Fruit fly (Drosophila melanogaster): Measurements from ENCODE around the gene CG42713.

Gene CG42713

dm6 chr2L:8852235-8852634 lies 39.0 kb upstream of the CG42713 start:
- TF ChIP-seq sc (optimal IDR thresholded peaks at IDR 0.05), result no peak
- TF ChIP-seq sc (GFP tag; optimal IDR thresholded peaks at IDR 0.05), result peak; percentile 65
- no peak for TF ChIP-seq danr (GFP tag; IDR thresholded peaks at IDR 0.05)
- TF ChIP-seq CG11560 (tag; IDR thresholded peaks at IDR 0.05), result no peak
- TF ChIP-seq CG17361 (GFP tag; IDR thresholded peaks at IDR 0.05), result peak; percentile 40; the same call in 2 of the 3 replicates
- TF ChIP-seq YL-1 (GFP tag; optimal IDR thresholded peaks at IDR 0.05), result peak; percentile 66
- no peak for TF ChIP-seq Ptx1 (GFP tag; IDR thresholded peaks at IDR 0.05)
- TF ChIP-seq CG4617 (GFP tag; optimal IDR thresholded peaks at IDR 0.05; ENCODE audit: borderline replicate concordance), result no peak
- peak; percentile 70 for TF ChIP-seq CG10431 (GFP tag; optimal IDR thresholded peaks at IDR 0.05)
- peak; percentile 90 for TF ChIP-seq odd (GFP tag; optimal IDR thresholded peaks at IDR 0.05)
- peak; percentile 18 for TF ChIP-seq CG12659 (GFP tag; optimal IDR thresholded peaks at IDR 0.05)
- peak; percentile 73; the same call in 1 of the 2 replicates for TF ChIP-seq CG31441 (GFP tag; IDR thresholded peaks at IDR 0.05)
- TF ChIP-seq HLHmδ (GFP tag; optimal IDR thresholded peaks at IDR 0.05), result peak; percentile 90
- TF ChIP-seq ci (GFP tag; IDR thresholded peaks at IDR 0.05), result peak; percentile 72
- peak; percentile 29 for TF ChIP-seq Usf (GFP tag; optimal IDR thresholded peaks at IDR 0.05)
- TF ChIP-seq Drgx (GFP tag; IDR thresholded peaks at IDR 0.05), result no peak
- TF ChIP-seq NC2β (GFP tag; optimal IDR thresholded peaks at IDR 0.05), result peak; percentile 64
- TF ChIP-seq PHDP (tag; optimal IDR thresholded peaks at IDR 0.05), result peak; percentile 62
- TF ChIP-seq CG14667 (GFP tag; IDR thresholded peaks at IDR 0.05), result no peak
- TF ChIP-seq hkb (optimal IDR thresholded peaks at IDR 0.05), result no peak
- TF ChIP-seq hkb (GFP tag; IDR thresholded peaks at IDR 0.05), result peak; percentile 62; the same call in 1 of the 2 replicates
- TF ChIP-seq CG15514 (GFP tag; optimal IDR thresholded peaks at IDR 0.05), result peak; percentile 28
- TF ChIP-seq twi (tag; optimal IDR thresholded peaks at IDR 0.05), result peak; percentile 90
- peak; percentile 28 for TF ChIP-seq crc (GFP tag; optimal IDR thresholded peaks at IDR 0.05)
- peak; percentile 77 for TF ChIP-seq fd64A (GFP tag; optimal IDR thresholded peaks at IDR 0.05)
- TF ChIP-seq sr (GFP tag; IDR thresholded peaks at IDR 0.05), result 0 out of 3 replicates have a peak, but pooled peaks have one; percentile 20
- no peak for TF ChIP-seq lilli (GFP tag; optimal IDR thresholded peaks at IDR 0.05)
- no peak for TF ChIP-seq CG13296 (GFP tag; optimal IDR thresholded peaks at IDR 0.05)
- no peak for TF ChIP-seq Fer2 (tag; optimal IDR thresholded peaks at IDR 0.05)
- TF ChIP-seq GATAe (GFP tag; conservative IDR thresholded peaks at IDR 0.05), result no peak
- no peak for TF ChIP-seq wor (GFP tag; IDR thresholded peaks at IDR 0.05)
- no peak for TF ChIP-seq Rx (GFP tag; IDR thresholded peaks at IDR 0.05)
- peak in 1 of 2 experiments; percentile 1 for TF ChIP-seq Hr51 (GFP tag; optimal IDR thresholded peaks at IDR 0.05)
- peak; percentile 86 for TF ChIP-seq chm (GFP tag; IDR thresholded peaks at IDR 0.05)
- no peak for TF ChIP-seq CG3726 (GFP tag; IDR thresholded peaks at IDR 0.05)
- TF ChIP-seq dysf (GFP tag; IDR thresholded peaks at IDR 0.05), result no peak
- TF ChIP-seq Oli (tag; optimal IDR thresholded peaks at IDR 0.05), result no peak
- TF ChIP-seq Dbx (GFP tag; IDR thresholded peaks at IDR 0.05), result no peak
- TF ChIP-seq Xrp1 (GFP tag; IDR thresholded peaks at IDR 0.05), result peak; percentile 86
- peak; percentile 24 for TF ChIP-seq Atf3 (GFP tag; optimal IDR thresholded peaks at IDR 0.05)
- peak; percentile 21 for TF ChIP-seq CG1602 (GFP tag; optimal IDR thresholded peaks at IDR 0.05)
- peak; percentile 27; the same call in 1 of the 2 replicates for TF ChIP-seq E2f2 (GFP tag; IDR thresholded peaks at IDR 0.05)
- TF ChIP-seq Lhr (GFP tag; optimal IDR thresholded peaks at IDR 0.05), result peak; percentile 59
- peak; percentile 95 for TF ChIP-seq CG15696 (tag; optimal IDR thresholded peaks at IDR 0.05)
- no peak for TF ChIP-seq Fer3 (tag; optimal IDR thresholded peaks at IDR 0.05)
- TF ChIP-seq Sox102F (GFP tag; optimal IDR thresholded peaks at IDR 0.05), result peak; percentile 22
- TF ChIP-seq CG9609 (GFP tag; optimal IDR thresholded peaks at IDR 0.05), result peak; percentile 20
- peak; percentile 54 for TF ChIP-seq schlank (tag; optimal IDR thresholded peaks at IDR 0.05)
- TF ChIP-seq CG9727 (GFP tag; optimal IDR thresholded peaks at IDR 0.05), result peak; percentile 90
- peak; percentile 91 for TF ChIP-seq CG33557 (GFP tag; optimal IDR thresholded peaks at IDR 0.05)
- peak; percentile 69 for TF ChIP-seq BtbVII (GFP tag; optimal IDR thresholded peaks at IDR 0.05)
- peak; percentile 38 for TF ChIP-seq CG16863 (GFP tag; optimal IDR thresholded peaks at IDR 0.05)

Measured in whole organism, embryonic.